Worm (Caenorhabditis elegans): Measurements from ENCODE around the gene Y47D3A.13.

ce11 chrIII:11248897-11249296 is 25.0 kb upstream of the Y47D3A.13 start:
- TF ChIP-seq dao-5 (tag; optimal IDR thresholded peaks at IDR 0.05) = no peak
- no peak for TF ChIP-seq him-1 (tag; optimal IDR thresholded peaks at IDR 0.05)
- TF ChIP-seq W03F9.2 (tag; optimal IDR thresholded peaks at IDR 0.05) = no peak
